Worm (Caenorhabditis elegans) whole organism, L2 larva: ENCODE results near the gene cwf-19L2.
A peak's percentile ranks its signal among the peaks of the same experiment; 100 is the strongest.

ENCODE experiments used
- C34F6.9 ChIP-seq: fragments of 150-350 bp; optimal IDR thresholded peaks from 2 replicates; lab custom pipeline; 2014; ENCODE audit warnings: missing biosample characterization, missing genetic modification characterization
- F13H6.1 ChIP-seq: sonication (generic microtip); optimal IDR thresholded peaks from 2 replicates; lab custom pipeline; 2016; ENCODE audit warnings: missing genetic modification characterization, missing compliant biosample characterization
- R02D3.7 ChIP-seq: fragments of 150-350 bp; optimal IDR thresholded peaks from 2 replicates; lab custom pipeline; 2014; ENCODE audit warnings: missing biosample characterization, missing genetic modification characterization
- Y55F3AM.14 ChIP-seq: fragments of 200-800 bp; sonication (Bioruptor generic); optimal IDR thresholded peaks from 2 replicates; lab custom pipeline; 2018; ENCODE audit warnings: mild to moderate bottlenecking, missing genetic modification characterization, missing compliant biosample characterization
- ZK546.5 ChIP-seq: sonication (generic microtip); optimal IDR thresholded peaks from 2 replicates; lab custom pipeline; 2017; ENCODE audit warnings: missing biosample characterization, missing genetic modification characterization
- alr-1 ChIP-seq: fragments of 150-350 bp; optimal IDR thresholded peaks from 2 replicates; lab custom pipeline; 2014; ENCODE audit warnings: missing biosample characterization, missing genetic modification characterization
- aly-2 ChIP-seq: fragments of 150-350 bp; optimal IDR thresholded peaks from 2 replicates; lab custom pipeline; 2014; ENCODE audit warnings: missing biosample characterization, missing genetic modification characterization
- ama-1 ChIP-seq: fragments of 150-350 bp; optimal IDR thresholded peaks from 2 replicates; lab custom pipeline; 2018; ENCODE audit warnings: inconsistent platforms
- blmp-1 ChIP-seq: sonication (generic microtip); optimal IDR thresholded peaks from 2 replicates; lab custom pipeline; 2017; ENCODE audit warnings: missing genetic modification characterization, mild to moderate bottlenecking, missing compliant biosample characterization, antibody characterized with exemption, moderate library complexity; ENCODE audit not compliant: insufficient read depth
- ceh-16 ChIP-seq: fragments of 150-350 bp; optimal IDR thresholded peaks from 2 replicates; lab custom pipeline; 2014; ENCODE audit warnings: missing biosample characterization, missing genetic modification characterization
- ceh-82 ChIP-seq: fragments of 150-350 bp; optimal IDR thresholded peaks from 2 replicates; lab custom pipeline; 2014; ENCODE audit warnings: missing biosample characterization, missing genetic modification characterization
- crh-2 ChIP-seq: sonication (generic microtip); optimal IDR thresholded peaks from 2 replicates; lab custom pipeline; 2017; ENCODE audit warnings: missing biosample characterization, missing genetic modification characterization
- dmd-4 ChIP-seq: sonication (generic microtip); optimal IDR thresholded peaks from 2 replicates; lab custom pipeline; 2017; ENCODE audit warnings: missing biosample characterization, missing genetic modification characterization
- egl-27 ChIP-seq: sonication (generic microtip); optimal IDR thresholded peaks from 3 replicates; lab custom pipeline; 2017; ENCODE audit warnings: missing biosample characterization, missing genetic modification reagents, missing genetic modification characterization
- elt-1 ChIP-seq: fragments of 150-350 bp; optimal IDR thresholded peaks from 2 replicates; lab custom pipeline; 2014; ENCODE audit warnings: missing biosample characterization, missing genetic modification characterization
- elt-3 ChIP-seq: sonication (generic microtip); optimal IDR thresholded peaks from 2 replicates; lab custom pipeline; 2017; ENCODE audit warnings: missing biosample characterization, missing genetic modification characterization
- fos-1 ChIP-seq: fragments of 150-350 bp; optimal IDR thresholded peaks from 2 replicates; lab custom pipeline; 2014; ENCODE audit warnings: missing biosample characterization, missing genetic modification characterization
- gmeb-1 ChIP-seq: fragments of 150-350 bp; optimal IDR thresholded peaks from 2 replicates; lab custom pipeline; 2014; ENCODE audit warnings: missing biosample characterization, missing genetic modification characterization
- lin-11 ChIP-seq: fragments of 150-350 bp; sonication (generic microtip); optimal IDR thresholded peaks from 2 replicates; lab custom pipeline; 2014; ENCODE audit warnings: missing biosample characterization, missing genetic modification characterization, inconsistent platforms, mixed read lengths
- lin-13 ChIP-seq: fragments of 150-350 bp; optimal IDR thresholded peaks from 2 replicates; lab custom pipeline; 2014; ENCODE audit warnings: missing biosample characterization, missing genetic modification reagents, missing genetic modification characterization
- lin-39 ChIP-seq: fragments of 150-350 bp; optimal IDR thresholded peaks from 2 replicates; lab custom pipeline; 2014; ENCODE audit warnings: missing biosample characterization, missing genetic modification reagents, missing genetic modification characterization
- lsy-2 ChIP-seq, 2 experiments: fragments of 150-350 bp in 1 of 2; sonication (generic microtip) in 1 of 2; optimal IDR thresholded peaks; 2 replicates each; lab custom pipeline; 2014 to 2017; ENCODE audit warnings: missing biosample characterization in 2 of 2, missing genetic modification characterization in 2 of 2
- mab-5 ChIP-seq: fragments of 150-350 bp; optimal IDR thresholded peaks from 2 replicates; lab custom pipeline; 2014; ENCODE audit warnings: missing biosample characterization, missing genetic modification characterization
- mbf-1 ChIP-seq: sonication (generic microtip); optimal IDR thresholded peaks from 2 replicates; lab custom pipeline; 2017; ENCODE audit warnings: missing biosample characterization, missing genetic modification characterization
- mdl-1 ChIP-seq, 2 experiments: fragments of 150-350 bp in 1 of 2; sonication (generic microtip) in 1 of 2; optimal IDR thresholded peaks; 2 replicates each; lab custom pipeline; 2017; ENCODE audit warnings: missing biosample characterization in 2 of 2, missing genetic modification characterization in 2 of 2
- nhr-10 ChIP-seq: sonication (generic microtip); optimal IDR thresholded peaks from 2 replicates; lab custom pipeline; 2017; ENCODE audit warnings: missing biosample characterization, missing genetic modification characterization
- nhr-11 ChIP-seq: fragments of 150-350 bp; optimal IDR thresholded peaks from 2 replicates; lab custom pipeline; 2014; ENCODE audit warnings: missing biosample characterization, missing genetic modification characterization
- nhr-12 ChIP-seq: fragments of 150-350 bp; optimal IDR thresholded peaks from 2 replicates; lab custom pipeline; 2014; ENCODE audit warnings: missing biosample characterization, missing genetic modification characterization
- nhr-129 ChIP-seq: fragments of 150-350 bp; optimal IDR thresholded peaks from 2 replicates; lab custom pipeline; 2014; ENCODE audit warnings: missing biosample characterization, missing genetic modification characterization
- nhr-21 ChIP-seq: fragments of 150-350 bp; optimal IDR thresholded peaks from 2 replicates; lab custom pipeline; 2014; ENCODE audit warnings: missing biosample characterization, missing genetic modification characterization
- nhr-23 ChIP-seq: fragments of 150-350 bp; optimal IDR thresholded peaks from 2 replicates; lab custom pipeline; 2014; ENCODE audit warnings: missing biosample characterization, missing genetic modification reagents, missing genetic modification characterization
- nhr-237 ChIP-seq: fragments of 150-350 bp; optimal IDR thresholded peaks from 2 replicates; lab custom pipeline; 2014; ENCODE audit warnings: missing biosample characterization, missing genetic modification characterization
- nhr-25 ChIP-seq: fragments of 150-350 bp; sonication (generic microtip); optimal IDR thresholded peaks from 3 replicates; lab custom pipeline; 2014; ENCODE audit warnings: missing biosample characterization, missing genetic modification characterization
- nhr-6 ChIP-seq: fragments of 150-350 bp; optimal IDR thresholded peaks from 2 replicates; lab custom pipeline; 2014; ENCODE audit warnings: missing biosample characterization, missing genetic modification characterization
- nhr-77 ChIP-seq: fragments of 150-350 bp; optimal IDR thresholded peaks from 2 replicates; lab custom pipeline; 2014; ENCODE audit warnings: missing biosample characterization, missing genetic modification characterization
- peb-1 ChIP-seq: fragments of 150-350 bp; optimal IDR thresholded peaks from 2 replicates; lab custom pipeline; 2014; ENCODE audit warnings: missing biosample characterization, missing genetic modification characterization
- sem-4 ChIP-seq: fragments of 150-350 bp; optimal IDR thresholded peaks from 2 replicates; lab custom pipeline; 2014; ENCODE audit warnings: missing biosample characterization, missing genetic modification reagents, missing genetic modification characterization
- skn-1 ChIP-seq: sonication (generic microtip); optimal IDR thresholded peaks from 2 replicates; lab custom pipeline; 2017; ENCODE audit warnings: missing biosample characterization, missing genetic modification characterization
- sma-3 ChIP-seq: sonication (generic microtip); optimal IDR thresholded peaks from 2 replicates; lab custom pipeline; 2016; ENCODE audit warnings: missing genetic modification reagents, missing genetic modification characterization, missing compliant biosample characterization
- sma-9 ChIP-seq, 2 experiments: fragments of 150-350 bp in 1 of 2; sonication (generic microtip) in 1 of 2; optimal IDR thresholded peaks; 2 replicates each; lab custom pipeline; 2014 to 2016; ENCODE audit warnings: missing genetic modification characterization in 2 of 2, mild to moderate bottlenecking in 1 of 2, missing biosample characterization in 1 of 2, missing compliant biosample characterization in 1 of 2, missing genetic modification reagents in 1 of 2, moderate library complexity in 1 of 2
- snpc-4 ChIP-seq: fragments of 150-350 bp; optimal IDR thresholded peaks from 2 replicates; lab custom pipeline; 2014; ENCODE audit warnings: missing biosample characterization, missing genetic modification characterization
- unc-39 ChIP-seq: fragments of 150-350 bp; optimal IDR thresholded peaks from 2 replicates; lab custom pipeline; 2014; ENCODE audit warnings: missing biosample characterization, missing genetic modification characterization
- unc-55 ChIP-seq: fragments of 150-350 bp; sonication (generic microtip); optimal IDR thresholded peaks from 3 replicates; lab custom pipeline; 2014; ENCODE audit warnings: missing biosample characterization, missing genetic modification reagents, missing genetic modification characterization
- unc-62 ChIP-seq: fragments of 150-350 bp; optimal IDR thresholded peaks from 2 replicates; lab custom pipeline; 2014; ENCODE audit warnings: missing biosample characterization, missing genetic modification reagents, missing genetic modification characterization
- zag-1 ChIP-seq: fragments of 150-350 bp; optimal IDR thresholded peaks from 2 replicates; lab custom pipeline; 2014; ENCODE audit warnings: missing biosample characterization, missing genetic modification characterization
- ztf-1 ChIP-seq: fragments of 200-800 bp; sonication (Bioruptor generic); conservative IDR thresholded peaks from 2 replicates; pipeline ENCODE4 v1.3.6; 2022; ENCODE audit warnings: missing genetic modification characterization, missing compliant biosample characterization
- ztf-11 ChIP-seq: sonication (generic microtip); optimal IDR thresholded peaks from 2 replicates; lab custom pipeline; 2017; ENCODE audit warnings: missing biosample characterization, missing genetic modification characterization
- ztf-4 ChIP-seq: fragments of 150-350 bp; optimal IDR thresholded peaks from 2 replicates; lab custom pipeline; 2014; ENCODE audit warnings: missing biosample characterization, missing genetic modification characterization

Gene cwf-19L2

ce11 chrIII:7300169-7300568 lies 6.7 kb downstream of the cwf-19L2 start:
- peak; percentile 84 for TF ChIP-seq nhr-21 (tag; lab: Kevin White, UChicago)
- TF ChIP-seq ama-1 (lab: Kevin White, UChicago): no peak
- no peak for TF ChIP-seq ceh-82 (tag; lab: Kevin White, UChicago)
- TF ChIP-seq egl-27: no peak
- TF ChIP-seq lin-39 (tag; lab: Kevin White, UChicago): no peak
- no peak for TF ChIP-seq gmeb-1 (tag; lab: Kevin White, UChicago)
- no peak for TF ChIP-seq C34F6.9 (tag; lab: Kevin White, UChicago)
- no peak for TF ChIP-seq R02D3.7 (tag; lab: Kevin White, UChicago)
- TF ChIP-seq nhr-77 (tag; lab: Kevin White, UChicago): no peak
- TF ChIP-seq skn-1 (tag; lab: Kevin White, UChicago): no peak
- TF ChIP-seq ztf-1 (GFP tag; lab: Robert Waterston, UW): no peak
- no peak for TF ChIP-seq nhr-12 (tag; lab: Kevin White, UChicago)
- TF ChIP-seq aly-2 (tag; lab: Kevin White, UChicago): no peak
- peak; percentile 67 for TF ChIP-seq ceh-16 (tag; lab: Kevin White, UChicago)
- TF ChIP-seq crh-2: peak; percentile 63
- no peak for TF ChIP-seq alr-1 (tag; lab: Kevin White, UChicago)
- no peak for TF ChIP-seq nhr-237 (tag; lab: Kevin White, UChicago)
- peak; percentile 83 for TF ChIP-seq sma-9 (GFP tag; optimal IDR thresholded peaks at IDR 0.05; lab: Kevin White, UChicago)
- no peak for TF ChIP-seq sma-9 (tag; optimal IDR thresholded peaks at IDR 0.05; lab: Kevin White, UChicago)
- peak; percentile 37 for TF ChIP-seq elt-1
- TF ChIP-seq sma-3 (GFP tag; lab: Kevin White, UChicago): peak; percentile 98
- TF ChIP-seq blmp-1: peak; percentile 72
- no peak for TF ChIP-seq zag-1 (tag; lab: Kevin White, UChicago)
- TF ChIP-seq lsy-2 (tag; optimal IDR thresholded peaks at IDR 0.05; lab: Kevin White, UChicago): peak in 1 of 2 experiments; percentile 71
- no peak for TF ChIP-seq ztf-4 (tag; lab: Kevin White, UChicago)
- no peak for TF ChIP-seq elt-3 (tag; lab: Kevin White, UChicago)
- no peak for TF ChIP-seq nhr-10
- TF ChIP-seq ZK546.5 (tag; lab: Kevin White, UChicago): no peak
- TF ChIP-seq ztf-11 (tag; lab: Kevin White, UChicago): no peak
- TF ChIP-seq sem-4 (tag; lab: Kevin White, UChicago): no peak
- TF ChIP-seq unc-62: no peak
- TF ChIP-seq lin-11 (tag; lab: Kevin White, UChicago): no peak
- TF ChIP-seq mab-5: no peak
- TF ChIP-seq nhr-129 (tag; lab: Kevin White, UChicago): peak; percentile 58
- TF ChIP-seq nhr-23: peak; percentile 24
- TF ChIP-seq snpc-4 (tag; lab: Kevin White, UChicago): no peak
- TF ChIP-seq nhr-11 (tag; lab: Kevin White, UChicago): no peak
- no peak for TF ChIP-seq F13H6.1 (tag; lab: Kevin White, UChicago)
- no peak for TF ChIP-seq unc-39
- no peak for TF ChIP-seq peb-1 (tag; lab: Kevin White, UChicago)
- TF ChIP-seq lin-13 (GFP tag; lab: Kevin White, UChicago): no peak
- no peak for TF ChIP-seq mbf-1 (tag; lab: Kevin White, UChicago)
- peak; percentile 89 for TF ChIP-seq nhr-25
- TF ChIP-seq dmd-4 (tag; lab: Kevin White, UChicago): no peak
- TF ChIP-seq mdl-1 (tag; optimal IDR thresholded peaks at IDR 0.05; lab: Kevin White, UChicago): peak in 1 of 2 experiments; percentile 32
- peak; percentile 21 for TF ChIP-seq fos-1 (tag; lab: Kevin White, UChicago)
- no peak for TF ChIP-seq Y55F3AM.14
- no peak for TF ChIP-seq unc-55
- TF ChIP-seq nhr-6 (tag; lab: Kevin White, UChicago): peak; percentile 51
